Worm (Caenorhabditis elegans) whole organism, L3 larva: Measurements from ENCODE around the gene Y57G11C.46.
"Not testable (repeated sequence)": the region's sequence is repeated elsewhere in the genome, so short reads cannot be mapped to it uniquely, and the experiment has no call there.

Experiments
- R02D3.7 ChIP-seq: fragments of 150-350 bp; optimal IDR thresholded peaks from 2 replicates; lab custom pipeline; 2014; ENCODE audit warnings: missing biosample characterization, missing genetic modification characterization
- ZK546.5 ChIP-seq: sonication (generic microtip); optimal IDR thresholded peaks from 2 replicates; lab custom pipeline; 2017; ENCODE audit warnings: missing biosample characterization, missing genetic modification characterization
- aly-2 ChIP-seq: fragments of 150-350 bp; optimal IDR thresholded peaks from 2 replicates; lab custom pipeline; 2014; ENCODE audit warnings: missing biosample characterization, missing genetic modification characterization
- ama-1 ChIP-seq: fragments of 150-350 bp; optimal IDR thresholded peaks from 2 replicates; lab custom pipeline; 2018
- ceh-16 ChIP-seq: sonication (generic microtip); optimal IDR thresholded peaks from 2 replicates; lab custom pipeline; 2017; ENCODE audit warnings: missing biosample characterization, missing genetic modification characterization
- ceh-28 ChIP-seq: fragments of 150-350 bp; optimal IDR thresholded peaks from 2 replicates; lab custom pipeline; 2014; ENCODE audit warnings: missing biosample characterization, missing genetic modification reagents, missing genetic modification characterization
- ceh-82 ChIP-seq: fragments of 150-350 bp; optimal IDR thresholded peaks from 2 replicates; lab custom pipeline; 2014; ENCODE audit warnings: missing biosample characterization, missing genetic modification characterization
- ceh-9 ChIP-seq: sonication (generic microtip); optimal IDR thresholded peaks from 2 replicates; lab custom pipeline; 2018; ENCODE audit warnings: missing biosample characterization, missing genetic modification characterization
- egl-27 ChIP-seq: sonication (generic microtip); optimal IDR thresholded peaks from 4 replicates; lab custom pipeline; 2017; ENCODE audit warnings: missing biosample characterization, missing genetic modification reagents, missing genetic modification characterization
- egl-5 ChIP-seq: fragments of 150-350 bp; optimal IDR thresholded peaks from 2 replicates; lab custom pipeline; 2017; ENCODE audit warnings: missing biosample characterization, missing genetic modification reagents, missing genetic modification characterization, inconsistent platforms
- elt-2 ChIP-seq: sonication (generic microtip); optimal IDR thresholded peaks from 2 replicates; lab custom pipeline; 2016; ENCODE audit warnings: missing genetic modification reagents, mild to moderate bottlenecking, missing genetic modification characterization, missing compliant biosample characterization
- eor-1 ChIP-seq, 2 experiments: fragments of 150-350 bp; optimal IDR thresholded peaks; 2 replicates each; lab custom pipeline; 2014 to 2018; ENCODE audit warnings: missing biosample characterization in 2 of 2, missing genetic modification characterization in 2 of 2
- fkh-10 ChIP-seq: sonication (generic microtip); optimal IDR thresholded peaks from 2 replicates; lab custom pipeline; 2017; ENCODE audit warnings: missing biosample characterization, missing genetic modification reagents, missing genetic modification characterization
- fkh-2 ChIP-seq: fragments of 150-350 bp; optimal IDR thresholded peaks from 2 replicates; lab custom pipeline; 2014; ENCODE audit warnings: missing biosample characterization, missing genetic modification reagents, missing genetic modification characterization
- hmg-11 ChIP-seq: sonication (generic microtip); optimal IDR thresholded peaks from 2 replicates; lab custom pipeline; 2016; ENCODE audit warnings: missing genetic modification characterization, missing compliant biosample characterization
- jun-1 ChIP-seq: fragments of 150-350 bp; optimal IDR thresholded peaks from 2 replicates; lab custom pipeline; 2014; ENCODE audit warnings: missing biosample characterization, missing genetic modification reagents, missing genetic modification characterization
- mdl-1 ChIP-seq: fragments of 150-350 bp; optimal IDR thresholded peaks from 2 replicates; lab custom pipeline; 2014; ENCODE audit warnings: missing biosample characterization, missing genetic modification characterization
- mml-1 ChIP-seq: fragments of 150-350 bp; sonication (generic microtip); optimal IDR thresholded peaks from 3 replicates; lab custom pipeline; 2014; ENCODE audit warnings: missing biosample characterization, missing genetic modification characterization
- nhr-23 ChIP-seq: fragments of 150-350 bp; optimal IDR thresholded peaks from 2 replicates; lab custom pipeline; 2014; ENCODE audit warnings: missing biosample characterization, missing genetic modification reagents, missing genetic modification characterization
- nhr-28 ChIP-seq: fragments of 150-350 bp; optimal IDR thresholded peaks from 2 replicates; lab custom pipeline; 2014; ENCODE audit warnings: missing biosample characterization, missing genetic modification characterization
- nhr-67 ChIP-seq: fragments of 150-350 bp; optimal IDR thresholded peaks from 2 replicates; lab custom pipeline; 2014; ENCODE audit warnings: missing biosample characterization, missing genetic modification characterization
- nhr-77 ChIP-seq: fragments of 150-350 bp; optimal IDR thresholded peaks from 2 replicates; lab custom pipeline; 2014; ENCODE audit warnings: missing biosample characterization, missing genetic modification characterization
- pqm-1 ChIP-seq: fragments of 150-350 bp; optimal IDR thresholded peaks from 2 replicates; lab custom pipeline; 2017; ENCODE audit warnings: missing biosample characterization, missing genetic modification characterization, inconsistent platforms
- sea-2 ChIP-seq: fragments of 150-350 bp; sonication (generic microtip); optimal IDR thresholded peaks from 4 replicates; lab custom pipeline; 2014; ENCODE audit warnings: missing biosample characterization, missing genetic modification reagents, missing genetic modification characterization
- skn-1 ChIP-seq: fragments of 150-350 bp; optimal IDR thresholded peaks from 2 replicates; lab custom pipeline; 2014; ENCODE audit warnings: missing biosample characterization, missing genetic modification characterization
- snpc-4 ChIP-seq: fragments of 150-350 bp; optimal IDR thresholded peaks from 2 replicates; lab custom pipeline; 2014; ENCODE audit warnings: missing biosample characterization, missing genetic modification characterization
- zag-1 ChIP-seq: fragments of 150-350 bp; optimal IDR thresholded peaks from 2 replicates; lab custom pipeline; 2014; ENCODE audit warnings: missing biosample characterization, missing genetic modification characterization
- ztf-11 ChIP-seq: fragments of 150-350 bp; optimal IDR thresholded peaks from 2 replicates; lab custom pipeline; 2014; ENCODE audit warnings: missing biosample characterization, missing genetic modification characterization
- ztf-4 ChIP-seq: fragments of 150-350 bp; optimal IDR thresholded peaks from 2 replicates; lab custom pipeline; 2014; ENCODE audit warnings: missing biosample characterization, missing genetic modification characterization

The Y57G11C.46 gene

DNA sequence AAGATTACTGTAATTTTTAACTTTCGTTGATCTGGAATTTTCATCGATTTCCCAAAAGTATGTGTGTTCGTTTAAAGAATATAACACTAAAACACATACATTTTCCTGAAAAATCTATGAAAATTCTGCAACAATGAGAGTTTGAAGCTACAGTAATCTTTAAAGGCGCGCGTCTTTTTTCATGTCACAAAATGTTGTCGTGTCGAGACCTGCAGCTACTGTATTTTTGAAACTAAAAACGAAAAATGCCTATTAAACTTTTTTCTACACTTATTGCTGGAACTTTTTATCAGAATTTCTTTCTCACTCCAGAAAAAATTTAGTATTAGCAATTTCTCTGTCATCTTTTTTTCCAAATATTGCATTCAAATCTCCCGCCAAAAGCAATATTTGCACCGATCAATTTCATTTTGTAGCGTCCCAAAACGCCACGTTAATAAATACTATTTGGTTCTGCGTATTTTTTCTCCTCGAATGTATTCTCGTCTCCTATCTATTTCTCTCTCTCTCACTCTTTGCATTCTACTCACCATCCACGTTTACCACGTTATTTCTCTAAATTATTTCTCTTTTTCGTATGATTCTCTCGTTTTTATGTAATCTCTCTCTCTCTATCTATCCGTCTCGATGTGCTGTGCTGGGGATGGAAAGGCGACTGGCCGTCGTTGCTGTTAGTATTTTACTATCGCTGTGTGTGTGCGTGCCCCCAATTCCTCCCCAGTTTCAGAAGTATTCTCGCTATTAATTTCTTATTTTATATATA, 29.6 kb downstream of the Y57G11C.46 start, which contains the start of gene melo-1 (continued):
- TF ChIP-seq ZK546.5 (no peak), ceh-16 (no peak), zag-1 (tag; lab: Kevin White, UChicago) (no peak), ztf-4 (no peak), ceh-28 (peak; percentile 28), mdl-1 (tag; lab: Kevin White, UChicago) (no peak), sea-2 (GFP tag; lab: Kevin White, UChicago) (no peak), elt-2 (peak; percentile 48), egl-27 (tag; lab: Kevin White, UChicago) (no peak), jun-1 (tag; lab: Kevin White, UChicago) (no peak), R02D3.7 (tag; lab: Kevin White, UChicago) (no peak), nhr-77 (tag; lab: Kevin White, UChicago) (no peak), mml-1 (tag; lab: Kevin White, UChicago) (no peak), nhr-67 (tag; lab: Kevin White, UChicago) (no peak), ama-1 (lab: Kevin White, UChicago) (no peak), ceh-9 (no peak), egl-5 (tag; lab: Kevin White, UChicago) (no peak)

DNA sequence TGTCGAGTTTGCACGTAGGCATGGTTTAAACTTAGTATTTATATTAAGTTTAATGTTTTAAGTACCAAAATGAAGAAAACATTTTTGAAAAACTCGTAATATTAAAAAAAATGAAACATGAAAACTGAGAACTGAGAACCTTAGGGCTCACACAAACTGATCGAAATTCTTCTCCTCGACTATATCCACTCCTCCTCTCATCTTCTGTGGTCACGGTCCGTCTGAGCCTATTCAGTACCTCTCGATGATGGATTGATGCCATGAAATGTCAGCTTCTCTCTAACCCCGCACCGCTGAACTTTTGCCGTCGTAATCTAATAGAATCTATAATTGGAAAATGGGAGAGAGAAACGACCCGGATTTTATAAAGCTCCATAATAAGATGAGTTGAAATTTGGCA, 31.7 kb downstream of the Y57G11C.46 start, which contains the start of gene nlp-56:
nlp-56 (minus strand) TSS at position 257 of the 400 bp plus-strand sequence.
- TF ChIP-seq R02D3.7 (tag; lab: Kevin White, UChicago) (no peak), ceh-82 (no peak), nhr-77 (tag; lab: Kevin White, UChicago) (no peak), ceh-28 (no peak), pqm-1 (tag; lab: Kevin White, UChicago) (no peak), aly-2 (tag; lab: Kevin White, UChicago) (no peak)
- TF ChIP-seq, all 47 proteins: peak for 0

DNA sequence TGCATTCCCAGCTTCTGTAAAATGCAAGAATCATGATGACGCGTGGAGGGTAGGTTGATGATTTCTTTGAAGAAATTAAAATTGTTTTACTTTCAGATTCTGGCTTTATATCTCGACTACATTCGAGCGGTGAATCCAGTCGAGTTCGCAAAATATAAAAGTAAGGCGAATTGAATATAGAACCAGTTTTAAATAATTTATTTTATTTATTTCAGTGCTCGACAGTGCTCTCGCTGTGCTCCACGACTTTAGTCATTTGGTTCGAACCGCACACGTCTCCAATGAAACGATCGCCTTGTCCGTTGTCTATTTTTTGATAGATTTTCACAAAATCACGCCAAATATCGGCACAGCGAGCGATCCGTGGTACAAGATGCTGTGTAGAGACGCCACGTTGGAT, 34.0 kb downstream of the Y57G11C.46 start, which contains the start of gene Y57G11C.1130:
Y57G11C.1130 (plus strand) TSS at position 301 of the 400 bp plus-strand sequence.
- TF ChIP-seq hmg-11 (tag; lab: Kevin White, UChicago) (no peak), nhr-23 (no peak), eor-1 (tag; optimal IDR thresholded peaks at IDR 0.05; lab: Kevin White, UChicago) (no peak), nhr-67 (tag; lab: Kevin White, UChicago) (no peak), egl-27 (tag; lab: Kevin White, UChicago) (no peak)

DNA sequence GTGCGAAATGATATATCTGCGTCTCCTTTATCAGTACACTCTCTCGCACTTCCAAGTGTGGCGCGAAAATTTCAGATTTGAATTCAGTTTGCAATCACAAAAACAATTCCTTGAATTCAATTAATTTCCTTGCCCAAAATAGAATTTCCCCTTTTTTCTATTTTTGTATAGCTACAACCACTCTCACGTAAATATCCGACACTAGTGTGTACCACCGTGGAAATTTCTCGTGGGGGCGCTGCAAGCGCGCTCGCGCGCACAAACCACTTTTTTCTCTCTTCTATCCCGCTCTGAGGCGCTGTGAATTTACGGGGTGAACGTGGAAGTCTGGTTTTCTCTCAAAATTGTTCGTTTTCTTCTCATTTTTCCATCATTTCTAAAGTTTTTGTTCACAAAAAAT, 34.7 kb downstream of the Y57G11C.46 start, which contains the start of gene Y57G11C.8:
Y57G11C.8 (plus strand) TSS at position 301 of the 400 bp plus-strand sequence.
- TF ChIP-seq skn-1 (tag; lab: Kevin White, UChicago): no peak
- TF ChIP-seq fkh-10: no peak
- no peak for TF ChIP-seq snpc-4 (tag; lab: Kevin White, UChicago)

- peak; percentile 38 for TF ChIP-seq snpc-4 (tag; lab: Kevin White, UChicago)
Measured at ce11 chrIV:14780566-14780965, 35.6 kb downstream of the Y57G11C.46 start.

DNA sequence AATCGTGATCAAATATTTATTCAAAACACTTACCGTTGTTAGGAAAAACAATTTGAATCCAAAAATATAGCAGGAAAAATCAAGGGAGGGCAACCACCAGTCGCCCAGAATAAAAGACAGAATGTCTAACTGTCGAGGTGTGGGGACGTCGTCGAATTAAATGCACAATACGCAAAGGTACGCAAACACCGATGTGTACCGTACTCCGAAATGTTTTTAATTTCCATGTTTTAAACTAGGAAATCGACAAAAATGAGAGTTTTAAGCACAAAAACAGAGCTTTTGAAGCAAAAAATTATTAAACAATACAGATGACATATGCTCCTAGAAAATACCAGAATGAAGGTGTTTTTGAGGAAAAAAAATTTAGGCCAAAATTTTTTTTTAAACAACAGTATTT, 41.7 kb downstream of the Y57G11C.46 start, which contains the start of gene Y57G11C.51:
Y57G11C.51 (minus strand) TSS at position 101 of the 400 bp plus-strand sequence.
- not testable (repeated sequence) for TF ChIP-seq fkh-2 (tag; lab: Kevin White, UChicago); nhr-28; ztf-11 (tag; lab: Kevin White, UChicago)
